Worm (Caenorhabditis elegans): Measurements from ENCODE around the gene nlp-3.

ce11 chrX:13145988-13146873 lies 32.0 kb downstream of the nlp-3 start:
- TF ChIP-seq cog-1 (tag; optimal IDR thresholded peaks at IDR 0.05) (peak; percentile 13), ref-1 (GFP tag; conservative IDR thresholded peaks at IDR 0.05) (no peak), klf-2 (GFP tag; conservative IDR thresholded peaks at IDR 0.05) (no peak)
